Worm (Caenorhabditis elegans) whole organism, L4 larva: ENCODE measurements around the gene F55C5.17.

Experiments
- F37D6.2 ChIP-seq: sonication (generic microtip); optimal IDR thresholded peaks from 2 replicates; lab custom pipeline; 2016; ENCODE audit warnings: mild to moderate bottlenecking, missing genetic modification characterization, missing compliant biosample characterization
- F44E2.7 ChIP-seq: fragments of 200-800 bp; sonication (Bioruptor generic); IDR thresholded peaks from 2 replicates; pipeline ENCODE4 v2.1.2; 2022; ENCODE audit warnings: missing genetic modification characterization, missing compliant biosample characterization
- R02D3.7 ChIP-seq: fragments of 150-350 bp; sonication (generic microtip); optimal IDR thresholded peaks from 3 replicates; lab custom pipeline; 2014; ENCODE audit warnings: missing biosample characterization, missing genetic modification characterization
- T20F7.1 ChIP-seq: fragments of 200-800 bp; sonication (Bioruptor generic); optimal IDR thresholded peaks from 2 replicates; lab custom pipeline; 2018; ENCODE audit warnings: mild to moderate bottlenecking, missing genetic modification characterization, missing compliant biosample characterization
- T26A8.4 ChIP-seq: fragments of 200-800 bp; sonication (Bioruptor generic); IDR thresholded peaks from 2 replicates; pipeline ENCODE4 v1.3.6; 2022; ENCODE audit warnings: missing genetic modification characterization, missing compliant biosample characterization
- Y105C5A.15 ChIP-seq: fragments of 200-800 bp; sonication (Bioruptor generic); IDR thresholded peaks from 2 replicates; pipeline ENCODE4 v1.3.6; 2022; ENCODE audit warnings: missing genetic modification characterization, missing compliant biosample characterization
- Y48G9A.11 ChIP-seq: fragments of 200-800 bp; sonication (Bioruptor generic); IDR thresholded peaks from 2 replicates; pipeline ENCODE4 v1.3.6; 2022; ENCODE audit warnings: missing genetic modification reagents, missing genetic modification characterization, missing compliant biosample characterization
- ZK546.5 ChIP-seq, 2 experiments: sonication (generic microtip); optimal IDR thresholded peaks; 2 replicates each; lab custom pipeline; 2017; ENCODE audit warnings: missing biosample characterization in 2 of 2, missing genetic modification characterization in 2 of 2
- aha-1 ChIP-seq: fragments of 150-350 bp; peaks from one replicate; lab custom pipeline; 2014; ENCODE audit warnings: missing biosample characterization, missing genetic modification characterization
- ceh-44 ChIP-seq: fragments of 200-800 bp; sonication (Bioruptor generic); IDR thresholded peaks from 2 replicates; pipeline ENCODE4 v1.3.6; 2022; ENCODE audit warnings: missing genetic modification reagents, missing genetic modification characterization, missing compliant biosample characterization
- ceh-82 ChIP-seq: sonication (generic microtip); optimal IDR thresholded peaks from 2 replicates; lab custom pipeline; 2017; ENCODE audit warnings: missing biosample characterization, missing genetic modification characterization
- cey-2 ChIP-seq: sonication (generic microtip); optimal IDR thresholded peaks from 3 replicates; lab custom pipeline; 2017; ENCODE audit warnings: missing genetic modification characterization, mild to moderate bottlenecking, missing compliant biosample characterization, antibody characterized with exemption, borderline replicate concordance; ENCODE audit not compliant: insufficient read depth
- daf-16 ChIP-seq, 3 experiments: sonication (generic microtip); optimal IDR thresholded peaks; 2 replicates each; lab custom pipeline; 2016 to 2017; ENCODE audit warnings: missing genetic modification characterization in 3 of 3, missing genetic modification reagents in 3 of 3, mild to moderate bottlenecking in 2 of 3, missing compliant biosample characterization in 2 of 3, missing biosample characterization in 1 of 3, moderate library complexity in 1 of 3
- dmd-6 ChIP-seq: fragments of 200-800 bp; sonication (Bioruptor generic); IDR thresholded peaks from 2 replicates; pipeline ENCODE4 v1.3.6; 2022; ENCODE audit warnings: missing genetic modification reagents, missing genetic modification characterization, missing compliant biosample characterization
- duxl-1 ChIP-seq: sonication (generic microtip); optimal IDR thresholded peaks from 2 replicates; lab custom pipeline; 2016; ENCODE audit warnings: mild to moderate bottlenecking, missing genetic modification characterization, moderate library complexity, missing compliant biosample characterization; ENCODE audit not compliant: poor library complexity
- fkh-10 ChIP-seq: fragments of 150-350 bp; optimal IDR thresholded peaks from 2 replicates; lab custom pipeline; 2014; ENCODE audit warnings: missing biosample characterization, missing genetic modification reagents, missing genetic modification characterization
- fos-1 ChIP-seq: fragments of 150-350 bp; optimal IDR thresholded peaks from 2 replicates; lab custom pipeline; 2014; ENCODE audit warnings: missing biosample characterization, missing genetic modification characterization
- gei-8 ChIP-seq: fragments of 200-800 bp; sonication (Bioruptor generic); optimal IDR thresholded peaks from 2 replicates; lab custom pipeline; 2018; ENCODE audit warnings: mild to moderate bottlenecking, missing genetic modification characterization, missing compliant biosample characterization
- hif-1 ChIP-seq, 2 experiments: sonication (generic microtip); optimal IDR thresholded peaks; 2 replicates each; lab custom pipeline; 2016 to 2017; ENCODE audit warnings: missing compliant biosample characterization in 2 of 2, missing genetic modification characterization in 2 of 2, missing genetic modification reagents in 2 of 2, missing genotype in 2 of 2, mild to moderate bottlenecking in 1 of 2
- hlh-11 ChIP-seq: fragments of 200-800 bp; sonication (Bioruptor generic); optimal IDR thresholded peaks from 2 replicates; lab custom pipeline; 2018; ENCODE audit warnings: mild to moderate bottlenecking, missing genetic modification characterization, missing compliant biosample characterization
- jun-1 ChIP-seq: fragments of 150-350 bp; optimal IDR thresholded peaks from 2 replicates; lab custom pipeline; 2014; ENCODE audit warnings: missing biosample characterization, missing genetic modification reagents, missing genetic modification characterization
- lim-7 ChIP-seq: fragments of 200-800 bp; sonication (Bioruptor generic); IDR thresholded peaks from 2 replicates; pipeline ENCODE4 v1.3.6; 2022; ENCODE audit warnings: missing genetic modification characterization, missing compliant biosample characterization
- lin-1 ChIP-seq: fragments of 200-800 bp; sonication (Bioruptor generic); IDR thresholded peaks from 2 replicates; pipeline ENCODE4 v1.3.6; 2022; ENCODE audit warnings: missing genetic modification reagents, missing genetic modification characterization, missing compliant biosample characterization
- lin-13 ChIP-seq: fragments of 150-350 bp; optimal IDR thresholded peaks from 2 replicates; lab custom pipeline; 2014; ENCODE audit warnings: missing biosample characterization, missing genetic modification reagents, missing genetic modification characterization
- lin-39 ChIP-seq: fragments of 150-350 bp; optimal IDR thresholded peaks from 2 replicates; lab custom pipeline; 2014; ENCODE audit warnings: missing biosample characterization, missing genetic modification reagents, missing genetic modification characterization
- lir-3 ChIP-seq: sonication (generic microtip); optimal IDR thresholded peaks from 2 replicates; lab custom pipeline; 2016; ENCODE audit warnings: mild to moderate bottlenecking, missing genetic modification characterization, missing compliant biosample characterization
- mdt-29 ChIP-seq: fragments of 200-800 bp; sonication (Bioruptor generic); IDR thresholded peaks from 2 replicates; pipeline ENCODE4 v1.3.6; 2022; ENCODE audit warnings: missing genetic modification reagents, missing genetic modification characterization, missing compliant biosample characterization
- mep-1 ChIP-seq: fragments of 150-350 bp; sonication (generic microtip); optimal IDR thresholded peaks from 3 replicates; lab custom pipeline; 2014; ENCODE audit warnings: missing biosample characterization, missing genetic modification characterization
- mes-2 ChIP-seq: sonication (generic microtip); optimal IDR thresholded peaks from 2 replicates; lab custom pipeline; 2016; ENCODE audit warnings: missing genotype, mild to moderate bottlenecking, missing genetic modification characterization, missing compliant biosample characterization; ENCODE audit not compliant: poor library complexity, severe bottlenecking
- mxl-3 ChIP-seq: fragments of 200-800 bp; sonication (Bioruptor generic); optimal IDR thresholded peaks from 2 replicates; lab custom pipeline; 2018; ENCODE audit warnings: mild to moderate bottlenecking, missing genetic modification characterization, missing compliant biosample characterization
- nhr-10 ChIP-seq: fragments of 150-350 bp; optimal IDR thresholded peaks from 2 replicates; lab custom pipeline; 2014; ENCODE audit warnings: missing biosample characterization, missing genetic modification characterization
- nhr-102 ChIP-seq: sonication (generic microtip); optimal IDR thresholded peaks from 2 replicates; lab custom pipeline; 2016; ENCODE audit warnings: mild to moderate bottlenecking, missing genetic modification characterization, moderate library complexity, missing compliant biosample characterization
- nhr-11 ChIP-seq: fragments of 150-350 bp; optimal IDR thresholded peaks from 2 replicates; lab custom pipeline; 2014; ENCODE audit warnings: missing biosample characterization, missing genetic modification characterization
- nhr-28 ChIP-seq: fragments of 150-350 bp; optimal IDR thresholded peaks from 2 replicates; lab custom pipeline; 2014; ENCODE audit warnings: missing biosample characterization, missing genetic modification characterization
- nhr-41 ChIP-seq: fragments of 200-800 bp; sonication (Bioruptor generic); IDR thresholded peaks from 2 replicates; pipeline ENCODE4 v1.3.6; 2022; ENCODE audit warnings: missing genetic modification reagents, missing genetic modification characterization, missing compliant biosample characterization
- nhr-48 ChIP-seq: sonication (generic microtip); optimal IDR thresholded peaks from 2 replicates; lab custom pipeline; 2016; ENCODE audit warnings: mild to moderate bottlenecking, missing genetic modification characterization, missing compliant biosample characterization
- pha-4 ChIP-seq, 2 experiments: fragments of 150-350 bp in 1 of 2; fragments of 200-800 bp in 1 of 2; sonication (Bioruptor generic) in 1 of 2; IDR thresholded peaks in 1 of 2; optimal IDR thresholded peaks in 1 of 2; 2 replicates each; pipeline versions ENCODE4 v1.3.6 to Lab custom; 2014 to 2022; ENCODE audit warnings: missing genetic modification characterization in 2 of 2, missing genetic modification reagents in 2 of 2, missing biosample characterization in 1 of 2, missing compliant biosample characterization in 1 of 2
- pqm-1 ChIP-seq: sonication (generic microtip); optimal IDR thresholded peaks from 2 replicates; lab custom pipeline; 2017; ENCODE audit warnings: missing biosample characterization, missing genetic modification characterization
- saeg-2 ChIP-seq: fragments of 200-800 bp; sonication (Bioruptor generic); IDR thresholded peaks from 2 replicates; pipeline ENCODE4 v1.3.6; 2022; ENCODE audit warnings: missing genetic modification reagents, missing genetic modification characterization, missing compliant biosample characterization
- set-16 ChIP-seq: fragments of 200-800 bp; sonication (Bioruptor generic); IDR thresholded peaks from 2 replicates; pipeline ENCODE4 v1.3.6; 2022; ENCODE audit warnings: missing genetic modification reagents, missing genetic modification characterization, missing compliant biosample characterization
- spr-1 ChIP-seq: sonication (generic microtip); optimal IDR thresholded peaks from 2 replicates; lab custom pipeline; 2016; ENCODE audit warnings: mild to moderate bottlenecking, missing genetic modification characterization, missing compliant biosample characterization
- spr-3 ChIP-seq: fragments of 200-800 bp; sonication (Bioruptor generic); optimal IDR thresholded peaks from 2 replicates; lab custom pipeline; 2018; ENCODE audit warnings: mild to moderate bottlenecking, missing genetic modification characterization, missing compliant biosample characterization
- unc-130 ChIP-seq: sonication (generic microtip); optimal IDR thresholded peaks from 2 replicates; lab custom pipeline; 2016; ENCODE audit warnings: missing genetic modification reagents, missing genetic modification characterization, missing compliant biosample characterization
- unc-39 ChIP-seq: sonication (generic microtip); optimal IDR thresholded peaks from 2 replicates; lab custom pipeline; 2017; ENCODE audit warnings: missing biosample characterization, missing genetic modification characterization
- vab-7 ChIP-seq: fragments of 200-800 bp; sonication (Bioruptor generic); IDR thresholded peaks from 2 replicates; pipeline ENCODE4 v1.3.6; 2022; ENCODE audit warnings: missing genetic modification reagents, missing genetic modification characterization, missing compliant biosample characterization
- zfp-2 ChIP-seq: sonication (generic microtip); optimal IDR thresholded peaks from 2 replicates; lab custom pipeline; 2016; ENCODE audit warnings: mild to moderate bottlenecking, missing genetic modification characterization, missing compliant biosample characterization
- zfp-3 ChIP-seq: fragments of 200-800 bp; sonication (Bioruptor generic); conservative IDR thresholded peaks from 2 replicates; pipeline ENCODE4 v1.3.6; 2022; ENCODE audit warnings: missing genetic modification reagents, missing genetic modification characterization, missing compliant biosample characterization
- ztf-11 ChIP-seq: fragments of 150-350 bp; optimal IDR thresholded peaks from 2 replicates; lab custom pipeline; 2014; ENCODE audit warnings: missing biosample characterization, missing genetic modification characterization
- ztf-7 ChIP-seq: fragments of 150-350 bp; optimal IDR thresholded peaks from 2 replicates; lab custom pipeline; 2014; ENCODE audit warnings: missing biosample characterization, missing genetic modification characterization

The F55C5.17 gene

DNA sequence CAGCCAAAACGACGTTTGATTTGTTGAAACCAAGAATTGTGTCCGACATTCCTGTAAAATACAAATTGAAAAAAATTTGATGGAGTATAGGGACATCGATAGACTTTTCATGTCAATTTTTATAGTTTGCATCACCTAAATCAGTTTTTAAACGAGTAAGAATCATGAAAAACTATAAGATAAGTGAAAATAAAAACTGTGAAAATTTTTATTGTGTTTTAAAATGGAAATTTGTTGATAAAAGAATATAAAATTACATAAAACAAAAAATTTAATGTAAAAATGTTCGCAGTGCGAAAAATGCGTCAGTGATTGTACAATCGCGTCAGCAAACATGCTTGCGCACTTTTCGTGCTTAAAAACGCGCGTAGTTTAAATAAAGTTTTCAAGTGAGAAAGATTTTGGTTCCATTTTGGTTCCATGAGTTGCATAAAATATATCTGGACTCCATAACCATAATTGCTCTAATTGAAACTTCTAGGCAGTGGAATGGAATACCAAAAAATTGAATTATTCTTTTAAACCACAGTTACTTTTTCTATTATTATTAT lies 41.2 kb downstream of the F55C5.17 start, which contains the start of gene tomm-20 (continued):
- peak; percentile 80 for TF ChIP-seq nhr-48 (tag; lab: Kevin White, UChicago)
- TF ChIP-seq nhr-102 = peak; percentile 93
- TF ChIP-seq unc-39 (tag; lab: Kevin White, UChicago) = no peak
- TF ChIP-seq spr-3 (GFP tag; lab: Kevin White, UChicago) = peak; percentile 56
- no peak for TF ChIP-seq mxl-3 (GFP tag; lab: Kevin White, UChicago)
- TF ChIP-seq Y105C5A.15 (GFP tag; lab: Robert Waterston, UW) = no peak
- peak; percentile 16 for TF ChIP-seq lir-3 (tag; lab: Kevin White, UChicago)
- TF ChIP-seq zfp-3 (GFP tag; lab: Robert Waterston, UW) = no peak; the same call in 1 of the 2 replicates
- peak; percentile 81 for TF ChIP-seq nhr-11 (tag; lab: Kevin White, UChicago)
- TF ChIP-seq hlh-11 = peak; percentile 88
- TF ChIP-seq lim-7 (GFP tag; lab: Robert Waterston, UW) = no peak
- no peak for TF ChIP-seq ztf-11
- peak; percentile 91 for TF ChIP-seq ztf-7 (tag; lab: Kevin White, UChicago)
- TF ChIP-seq Y48G9A.11 (GFP tag; lab: Robert Waterston, UW) = peak; percentile 90
- peak; percentile 77; the same call in 1 of the 2 replicates for TF ChIP-seq pha-4 (GFP tag; IDR thresholded peaks at IDR 0.05; lab: Robert Waterston, UW)
- no peak for TF ChIP-seq pha-4 (tag; optimal IDR thresholded peaks at IDR 0.05; lab: Kevin White, UChicago)
- TF ChIP-seq T26A8.4 (GFP tag; lab: Robert Waterston, UW) = no peak; the same call in none of the 2 replicates
- TF ChIP-seq nhr-41 = no peak
- peak; percentile 95 for TF ChIP-seq mep-1 (tag; lab: Kevin White, UChicago)
- TF ChIP-seq set-16 (GFP tag; lab: Robert Waterston, UW) = no peak
- peak; percentile 84 for TF ChIP-seq duxl-1 (tag; lab: Kevin White, UChicago)
- TF ChIP-seq fkh-10 (GFP tag; lab: Kevin White, UChicago) = peak; percentile 89
- no peak for TF ChIP-seq ceh-44 (GFP tag; lab: Robert Waterston, UW)
- TF ChIP-seq nhr-10 (tag; lab: Kevin White, UChicago) = no peak
- TF ChIP-seq dmd-6 (GFP tag; lab: Robert Waterston, UW) = no peak; the same call in none of the 2 replicates
- peak; percentile 69 for TF ChIP-seq nhr-28 (tag; lab: Kevin White, UChicago)
- TF ChIP-seq T20F7.1 = peak; percentile 92
- peak; percentile 71 for TF ChIP-seq lin-13 (GFP tag; lab: Kevin White, UChicago)
- TF ChIP-seq aha-1 = peak; percentile 86
- TF ChIP-seq hif-1 (tag; optimal IDR thresholded peaks at IDR 0.05; lab: Kevin White, UChicago) = peak; percentile 51 to 63
- TF ChIP-seq lin-39 (tag; lab: Kevin White, UChicago) = no peak
- peak; percentile 49 for TF ChIP-seq zfp-2 (tag; lab: Kevin White, UChicago)
- no peak for TF ChIP-seq fos-1
- TF ChIP-seq pqm-1 (tag; lab: Kevin White, UChicago) = no peak
- peak; percentile 4 for TF ChIP-seq unc-130
- no peak for TF ChIP-seq F44E2.7 (GFP tag; lab: Robert Waterston, UW)
- peak; percentile 79 for TF ChIP-seq F37D6.2 (tag; lab: Kevin White, UChicago)
- 0 out of 2 replicates have a peak, but pooled peaks have one; percentile 24 for TF ChIP-seq vab-7 (GFP tag; lab: Robert Waterston, UW)
- TF ChIP-seq mdt-29 (GFP tag; lab: Robert Waterston, UW) = 0 out of 2 replicates have a peak, but pooled peaks have one; percentile 14
- TF ChIP-seq ZK546.5 (tag; optimal IDR thresholded peaks at IDR 0.05; lab: Kevin White, UChicago) = no peak
- no peak; the same call in 1 of the 2 replicates for TF ChIP-seq lin-1 (GFP tag; lab: Robert Waterston, UW)
- TF ChIP-seq saeg-2 (GFP tag; lab: Robert Waterston, UW) = 0 out of 2 replicates have a peak, but pooled peaks have one; percentile 60
- no peak for TF ChIP-seq cey-2 (tag; lab: Kevin White, UChicago)
- peak; percentile 83 for TF ChIP-seq spr-1 (tag; lab: Kevin White, UChicago)
- TF ChIP-seq daf-16 (GFP tag; optimal IDR thresholded peaks at IDR 0.05; lab: Kevin White, UChicago) = peak; percentile 46 to 79
- no peak for TF ChIP-seq daf-16 (tag; optimal IDR thresholded peaks at IDR 0.05; lab: Kevin White, UChicago)
- TF ChIP-seq R02D3.7 (tag; lab: Kevin White, UChicago) = no peak
- peak; percentile 95 for TF ChIP-seq mes-2 (tag; lab: Kevin White, UChicago)
- TF ChIP-seq gei-8 (GFP tag; lab: Kevin White, UChicago) = no peak
- peak; percentile 76 for TF ChIP-seq jun-1 (tag; lab: Kevin White, UChicago)
- TF ChIP-seq ceh-82 (tag; lab: Kevin White, UChicago) = no peak
